Fruit fly (Drosophila melanogaster): ENCODE results near the gene CG11504.

CG11504 gene

dm6 chr3R:29978595-29978994 is 19.1 kb upstream of the CG11504 start (continued):
- TF ChIP-seq bab2 (GFP tag; optimal IDR thresholded peaks at IDR 0.05) (no peak), CG3838 (GFP tag; optimal IDR thresholded peaks at IDR 0.05) (no peak), gfzf (GFP tag; optimal IDR thresholded peaks at IDR 0.05) (no peak), sens (GFP tag) (peak; percentile 54), HLH4C (GFP tag; IDR thresholded peaks at IDR 0.05; ENCODE audit: partially characterized antibody) (no peak), Ptx1 (GFP tag; IDR thresholded peaks at IDR 0.05) (peak; percentile 56; the same call in 1 of the 2 replicates), Sry-β (GFP tag; optimal IDR thresholded peaks at IDR 0.05) (no peak), Deaf1 (tag; optimal IDR thresholded peaks at IDR 0.05) (peak; percentile 1), shn (GFP tag; optimal IDR thresholded peaks at IDR 0.05) (no peak), H15 (GFP tag; IDR thresholded peaks at IDR 0.05) (no peak), CG2202 (tag; optimal IDR thresholded peaks at IDR 0.05) (no peak), gem (tag; optimal IDR thresholded peaks at IDR 0.05) (peak; percentile 46), Hmr (GFP tag; optimal IDR thresholded peaks at IDR 0.05) (peak; percentile 53), CG11695 (GFP tag; IDR thresholded peaks at IDR 0.05) (no peak), jumu (GFP tag; optimal IDR thresholded peaks at IDR 0.05) (no peak), zen2 (GFP tag; IDR thresholded peaks at IDR 0.05; ENCODE audit: partially characterized antibody) (no peak), CG30403 (GFP tag; optimal IDR thresholded peaks at IDR 0.05) (peak; percentile 13), CG8089 (GFP tag; optimal IDR thresholded peaks at IDR 0.05) (no peak), Sry-δ (GFP tag; optimal IDR thresholded peaks at IDR 0.05) (no peak), nerfin-1 (tag; optimal IDR thresholded peaks at IDR 0.05) (no peak), gcm (GFP tag; optimal IDR thresholded peaks at IDR 0.05) (no peak), tio (GFP tag; optimal IDR thresholded peaks at IDR 0.05) (no peak), Dek (tag; optimal IDR thresholded peaks at IDR 0.05) (no peak), prd (optimal IDR thresholded peaks at IDR 0.05) (no peak), prd (GFP tag; IDR thresholded peaks at IDR 0.05) (peak; percentile 22; the same call in 1 of the 3 replicates), Ravus (GFP tag; IDR thresholded peaks at IDR 0.05) (no peak), bigmax (GFP tag; optimal IDR thresholded peaks at IDR 0.05) (no peak), Max (GFP tag; optimal IDR thresholded peaks at IDR 0.05) (no peak), CG31388 (GFP tag; optimal IDR thresholded peaks at IDR 0.05) (no peak), zfh2 (GFP tag; optimal IDR thresholded peaks at IDR 0.05) (no peak), ro (GFP tag; IDR thresholded peaks at IDR 0.05) (no peak), CG18599 (GFP tag; optimal IDR thresholded peaks at IDR 0.05) (peak; percentile 83), MBD-R2 (GFP tag; IDR thresholded peaks at IDR 0.05) (no peak), caup (GFP tag; optimal IDR thresholded peaks at IDR 0.05; ENCODE audit: severe bottlenecking) (peak; percentile 37), tgo (GFP tag; IDR thresholded peaks at IDR 0.05) (peak; percentile 45; the same call in 1 of the 3 replicates), CG4282 (GFP tag; optimal IDR thresholded peaks at IDR 0.05) (no peak), CG6854 (GFP tag; optimal IDR thresholded peaks at IDR 0.05) (no peak), dm (GFP tag; optimal IDR thresholded peaks at IDR 0.05) (no peak), CG6175 (GFP tag; IDR thresholded peaks at IDR 0.05) (no peak), CG12236 (GFP tag; optimal IDR thresholded peaks at IDR 0.05) (no peak), CG2116 (GFP tag; optimal IDR thresholded peaks at IDR 0.05) (no peak), trem (tag; optimal IDR thresholded peaks at IDR 0.05) (no peak), CG11504 (tag; optimal IDR thresholded peaks at IDR 0.05) (peak; percentile 53), CG4730 (GFP tag; IDR thresholded peaks at IDR 0.05) (no peak), MESR4 (GFP tag; optimal IDR thresholded peaks at IDR 0.05) (no peak), CG32532 (GFP tag; IDR thresholded peaks at IDR 0.05) (peak; percentile 26; the same call in 1 of the 2 replicates), PHDP (tag; optimal IDR thresholded peaks at IDR 0.05) (peak; percentile 29), pan (optimal IDR thresholded peaks at IDR 0.05) (no peak), pan (GFP tag; optimal IDR thresholded peaks at IDR 0.05 in 1 of 2, IDR thresholded peaks at IDR 0.05 in 1 of 2) (peak in 1 of 2 experiments; percentile 40), ttk (GFP tag; IDR thresholded peaks at IDR 0.05) (no peak), p53 (GFP tag; optimal IDR thresholded peaks at IDR 0.05) (no peak), chn (GFP tag; optimal IDR thresholded peaks at IDR 0.05) (no peak)
